Fruit fly (Drosophila melanogaster): ENCODE measurements around the gene CycC.

CycC gene

dm6 chr3R:14903837-14904431, 13.9 kb upstream of the CycC start, which contains the start of gene VhaPPA1-1 (continued):
- TF ChIP-seq Hr78 (GFP tag; optimal IDR thresholded peaks at IDR 0.05), result no peak
- no peak for TF ChIP-seq Hnf4 (GFP tag; optimal IDR thresholded peaks at IDR 0.05)
- no peak for TF ChIP-seq CG32264 (GFP tag; optimal IDR thresholded peaks at IDR 0.05)
- no peak for TF ChIP-seq dmrt93B (GFP tag; optimal IDR thresholded peaks at IDR 0.05)
- TF ChIP-seq lola (GFP tag; optimal IDR thresholded peaks at IDR 0.05), result no peak
- TF ChIP-seq CrebA (GFP tag; optimal IDR thresholded peaks at IDR 0.05; ENCODE audit: borderline replicate concordance), result no peak
- TF ChIP-seq sv (GFP tag; optimal IDR thresholded peaks at IDR 0.05), result no peak

DNA sequence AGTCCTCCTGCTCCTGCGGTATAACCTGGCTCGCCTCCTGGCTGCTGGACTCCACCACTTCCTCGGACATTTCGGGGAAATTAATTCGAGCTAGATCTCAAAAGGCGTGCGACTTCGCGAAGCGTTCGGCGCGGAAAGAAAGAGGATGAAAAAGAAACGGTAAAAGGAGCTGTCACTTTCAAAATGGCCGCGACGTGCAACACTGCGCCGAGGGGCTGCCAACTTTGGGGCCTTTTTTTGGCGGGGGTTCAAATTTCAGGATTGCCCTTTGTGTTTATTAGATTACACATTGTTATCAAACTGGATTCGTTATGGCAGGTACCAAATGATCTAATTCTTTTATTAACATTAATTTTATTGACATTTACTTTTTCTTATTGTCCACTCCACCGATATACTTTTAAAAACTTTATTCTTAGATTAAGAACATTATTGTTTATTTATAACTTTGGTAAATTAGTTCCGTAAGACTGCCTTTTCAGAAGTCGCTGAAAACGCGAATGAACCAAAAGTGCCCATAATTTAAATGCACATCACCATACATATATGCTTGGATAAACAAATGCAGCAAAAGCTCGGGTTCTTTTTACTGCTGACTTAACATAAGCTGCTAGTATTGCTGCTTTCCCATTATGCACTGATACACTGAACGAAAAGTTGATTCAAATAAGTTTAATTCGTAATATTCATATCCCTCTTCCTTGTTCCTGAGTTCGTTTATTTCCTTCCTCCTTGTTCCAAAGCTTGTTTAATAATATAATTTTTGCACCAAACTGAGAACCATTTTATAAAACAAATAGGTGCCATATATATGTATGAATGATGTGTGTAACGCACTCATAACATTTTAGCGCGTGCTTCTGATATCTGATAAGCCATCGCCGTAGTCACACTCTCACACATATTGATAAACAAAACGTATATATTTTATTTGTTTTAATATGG, 11.7 kb upstream of the CycC start, which contains the start of gene RpS5b:
Gene RpS5b, minus strand, starts transcription at position 156 of the 945 bp plus-strand sequence.
- peak; percentile 27 for TF ChIP-seq HLH106 (tag; optimal IDR thresholded peaks at IDR 0.05)
- no peak for TF ChIP-seq Rel (GFP tag; optimal IDR thresholded peaks at IDR 0.05)
- TF ChIP-seq Rel (tag; optimal IDR thresholded peaks at IDR 0.05), result peak; percentile 7
- TF ChIP-seq ey (GFP tag; optimal IDR thresholded peaks at IDR 0.05), result no peak
- TF ChIP-seq dmrt93B (GFP tag; optimal IDR thresholded peaks at IDR 0.05), result peak; percentile 25
- TF ChIP-seq psq (GFP tag; optimal IDR thresholded peaks at IDR 0.05), result peak; percentile 26
- TF ChIP-seq dsf (GFP tag; optimal IDR thresholded peaks at IDR 0.05; ENCODE audit: borderline replicate concordance), result no peak
- TF ChIP-seq CG9705 (GFP tag; optimal IDR thresholded peaks at IDR 0.05), result peak; percentile 42
- no peak for TF ChIP-seq Dfd (GFP tag; optimal IDR thresholded peaks at IDR 0.05)
- peak; percentile 9 for TF ChIP-seq rgr (GFP tag; optimal IDR thresholded peaks at IDR 0.05)
- TF ChIP-seq h (GFP tag; optimal IDR thresholded peaks at IDR 0.05), result peak; percentile 30
- TF ChIP-seq fru (GFP tag; optimal IDR thresholded peaks at IDR 0.05), result no peak

DNA sequence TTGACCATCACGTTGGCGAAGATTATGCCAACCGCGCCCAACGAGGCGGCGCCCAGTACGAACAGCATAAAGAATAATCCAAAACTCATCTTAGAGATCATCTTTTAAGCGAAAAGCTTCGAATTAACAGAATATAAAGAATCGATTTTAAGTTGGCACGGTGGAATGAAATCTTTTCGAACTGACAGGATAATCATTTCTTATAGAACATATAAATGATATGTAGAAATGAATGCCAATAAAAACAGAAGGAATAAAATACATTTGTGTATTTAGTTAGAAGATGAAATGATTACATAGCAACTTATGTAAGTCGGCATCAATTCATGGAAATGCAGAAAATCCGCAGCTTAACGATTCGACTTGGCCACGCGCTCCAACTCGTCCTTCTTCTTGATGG, 10.2 kb upstream of the CycC start, which contains the start of gene VhaPPA1-2:
Gene VhaPPA1-2, minus strand, starts transcription at position 101 of the 400 bp plus-strand sequence.
- TF ChIP-seq h (GFP tag; optimal IDR thresholded peaks at IDR 0.05) (no peak), Abd-B (GFP tag; optimal IDR thresholded peaks at IDR 0.05) (no peak), dl (GFP tag; optimal IDR thresholded peaks at IDR 0.05; ENCODE audit: insufficient read depth in 1 of 2, partially characterized antibody in 2 of 2) (no peak)

DNA sequence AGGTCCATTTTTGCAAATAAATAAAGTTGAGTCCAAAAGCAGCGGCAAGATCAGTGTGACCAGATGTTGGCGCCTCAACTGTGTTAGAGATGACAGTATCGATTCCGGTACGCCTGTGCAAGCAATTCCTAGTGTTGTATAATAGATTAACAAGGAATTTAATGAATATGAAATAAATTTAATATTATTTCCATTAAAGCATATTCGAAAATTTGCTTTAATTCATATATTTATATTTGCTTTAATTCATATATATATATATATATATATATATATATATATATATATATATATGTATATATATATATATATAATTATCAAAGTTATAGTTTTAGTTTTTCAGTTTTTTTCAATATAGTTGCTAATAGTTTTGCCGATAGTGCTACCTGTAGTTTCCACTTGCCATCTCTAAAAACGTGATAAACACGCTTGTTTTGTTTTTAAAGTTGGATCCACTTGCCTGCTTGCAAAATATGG, 8.3 kb upstream of the CycC start, which contains the start of the genes Nup93-2 and CG3817:
Gene Nup93-2, minus strand, starts transcription at position 93 of the 477 bp plus-strand sequence.
Gene CG3817, plus strand, starts transcription at position 460 of the 477 bp plus-strand sequence.
- peak; percentile 62 for TF ChIP-seq psq (GFP tag; optimal IDR thresholded peaks at IDR 0.05)
- no peak for TF ChIP-seq pan (optimal IDR thresholded peaks at IDR 0.05)
- TF ChIP-seq OdsH (GFP tag; optimal IDR thresholded peaks at IDR 0.05), result peak; percentile 16
- peak; percentile 53 for TF ChIP-seq Myc (optimal IDR thresholded peaks at IDR 0.05)
- no peak for TF ChIP-seq dsf (GFP tag; optimal IDR thresholded peaks at IDR 0.05; ENCODE audit: borderline replicate concordance)
- TF ChIP-seq HLH106 (tag; optimal IDR thresholded peaks at IDR 0.05), result peak; percentile 88
- TF ChIP-seq rgr (GFP tag; optimal IDR thresholded peaks at IDR 0.05), result peak; percentile 61
- TF ChIP-seq Vsx2 (GFP tag; optimal IDR thresholded peaks at IDR 0.05; ENCODE audit: partially characterized antibody), result no peak
- TF ChIP-seq dmrt93B (GFP tag; optimal IDR thresholded peaks at IDR 0.05), result peak; percentile 15
- peak; percentile 58 for TF ChIP-seq Sp1 (GFP tag; optimal IDR thresholded peaks at IDR 0.05)
- peak; percentile 25 for TF ChIP-seq h (GFP tag; optimal IDR thresholded peaks at IDR 0.05)
- TF ChIP-seq fru (GFP tag; optimal IDR thresholded peaks at IDR 0.05), result no peak
- TF ChIP-seq brk (GFP tag; optimal IDR thresholded peaks at IDR 0.05), result no peak
- TF ChIP-seq Hr83 (GFP tag; optimal IDR thresholded peaks at IDR 0.05; ENCODE audit: poor library complexity, severe bottlenecking), result peak; percentile 12
- TF ChIP-seq N (GFP tag; optimal IDR thresholded peaks at IDR 0.05), result no peak
- no peak for TF ChIP-seq CG9705 (GFP tag; optimal IDR thresholded peaks at IDR 0.05)
- no peak for TF ChIP-seq Jra (GFP tag; optimal IDR thresholded peaks at IDR 0.05)
- peak in 1 of 2 experiments; percentile 84 for TF ChIP-seq foxo (GFP tag; optimal IDR thresholded peaks at IDR 0.05)
- no peak for TF ChIP-seq dl (GFP tag; optimal IDR thresholded peaks at IDR 0.05; ENCODE audit: insufficient read depth in 1 of 2, partially characterized antibody in 2 of 2)
- TF ChIP-seq woc (GFP tag; optimal IDR thresholded peaks at IDR 0.05), result peak; percentile 61

Data from whole organism, wandering third instar larva.